Worm (Caenorhabditis elegans): ENCODE data around the gene emc-3.

ce11 chrIV:13422200-13422599, 40.5 kb upstream of the emc-3 start, which contains the start of gene nol-9:
- TF ChIP-seq egl-13 (tag; optimal IDR thresholded peaks at IDR 0.05) (no peak), ztf-11 (tag; optimal IDR thresholded peaks at IDR 0.05) (no peak), rnt-1 (tag; optimal IDR thresholded peaks at IDR 0.05) (no peak), ztf-4 (tag; optimal IDR thresholded peaks at IDR 0.05) (no peak), lin-13 (GFP tag; optimal IDR thresholded peaks at IDR 0.05) (no peak), isw-1 (GFP tag; IDR thresholded peaks at IDR 0.05) (no peak)

All from whole organism, L1 larva.